Worm (Caenorhabditis elegans) whole organism, late embryonic: ENCODE data around the gene fax-1.

Experiments used
- fax-1 ChIP-seq: sonication (generic microtip); optimal IDR thresholded peaks from 2 replicates; lab custom pipeline; 2016; ENCODE audit warnings: missing genotype, missing genetic modification characterization, missing compliant biosample characterization
- mec-3 ChIP-seq: sonication (generic microtip); optimal IDR thresholded peaks from 2 replicates; lab custom pipeline; 2016; ENCODE audit warnings: borderline replicate concordance, missing genetic modification characterization, missing compliant biosample characterization
- rnt-1 ChIP-seq: sonication (generic microtip); optimal IDR thresholded peaks from 2 replicates; lab custom pipeline; 2016; ENCODE audit warnings: missing genetic modification characterization, missing compliant biosample characterization
- tbx-2 ChIP-seq: sonication (generic microtip); optimal IDR thresholded peaks from 2 replicates; lab custom pipeline; 2016; ENCODE audit warnings: missing genetic modification characterization, missing compliant biosample characterization
- unc-3 ChIP-seq, 2 experiments: fragments of 200-800 bp in 1 of 2; sonication (Bioruptor generic) in 1 of 2; sonication (generic microtip) in 1 of 2; conservative IDR thresholded peaks in 1 of 2; optimal IDR thresholded peaks in 1 of 2; 2 replicates each; pipeline versions ENCODE4 v1.3.6 to Lab custom; 2016 to 2022; ENCODE audit warnings: missing compliant biosample characterization in 2 of 2, missing genetic modification characterization in 2 of 2, missing genetic modification reagents in 1 of 2

ce11 chrX:3223135-3223534 is 24.0 kb upstream of the fax-1 start:
- no peak for TF ChIP-seq unc-3 (GFP tag; conservative IDR thresholded peaks at IDR 0.05; lab: Robert Waterston, UW)
- no peak for TF ChIP-seq unc-3 (tag; optimal IDR thresholded peaks at IDR 0.05; lab: Kevin White, UChicago)
- TF ChIP-seq mec-3 (tag; lab: Kevin White, UChicago): no peak
- TF ChIP-seq rnt-1: no peak
- TF ChIP-seq fax-1: no peak
- peak; percentile 15 for TF ChIP-seq tbx-2 (tag; lab: Kevin White, UChicago)
